Worm (Caenorhabditis elegans) whole organism, young adult: ENCODE results near the gene asp-19.
A peak's percentile ranks its signal among the peaks of the same experiment; 100 is the strongest.

ENCODE experiments used
- B0019.2 ChIP-seq: fragments of 200-800 bp; sonication (Bioruptor generic); conservative IDR thresholded peaks from 2 replicates; pipeline ENCODE4 v1.3.6; 2022; ENCODE audit warnings: missing genetic modification reagents, missing genetic modification characterization, missing compliant biosample characterization
- B0261.1 ChIP-seq: sonication (generic microtip); optimal IDR thresholded peaks from 2 replicates; lab custom pipeline; 2016; ENCODE audit warnings: mild to moderate bottlenecking, missing genetic modification characterization, moderate library complexity, missing compliant biosample characterization
- B0336.3 ChIP-seq: fragments of 200-800 bp; sonication (Bioruptor generic); IDR thresholded peaks from 2 replicates; pipeline ENCODE4 v1.3.6; 2022; ENCODE audit warnings: missing genetic modification characterization, missing compliant biosample characterization
- F55B11.4 ChIP-seq: sonication (generic microtip); optimal IDR thresholded peaks from 2 replicates; lab custom pipeline; 2016; ENCODE audit warnings: missing compliant biosample characterization, missing genetic modification characterization, borderline replicate concordance; ENCODE audit not compliant: insufficient read depth
- F57C9.4 ChIP-seq: sonication (generic microtip); optimal IDR thresholded peaks from 2 replicates; lab custom pipeline; 2017; ENCODE audit warnings: mild to moderate bottlenecking, missing genetic modification characterization, missing compliant biosample characterization
- K12H6.12 ChIP-seq: fragments of 200-800 bp; sonication (Bioruptor generic); optimal IDR thresholded peaks from 2 replicates; lab custom pipeline; 2018; ENCODE audit warnings: mild to moderate bottlenecking, missing genetic modification characterization, missing compliant biosample characterization
- Y56A3A.18 ChIP-seq: fragments of 200-800 bp; sonication (Bioruptor generic); IDR thresholded peaks from 2 replicates; pipeline ENCODE4 v1.3.6; 2022; ENCODE audit warnings: missing genetic modification reagents, missing genetic modification characterization, missing compliant biosample characterization
- Y79H2A.3 ChIP-seq: fragments of 200-800 bp; sonication (Bioruptor generic); conservative IDR thresholded peaks from 2 replicates; pipeline ENCODE4 v1.3.6; 2022; ENCODE audit warnings: missing genetic modification reagents, missing genetic modification characterization, missing compliant biosample characterization
- ama-1 ChIP-seq, 3 experiments: fragments of 150-350 bp in 1 of 3; sonication (generic microtip) in 2 of 3; optimal IDR thresholded peaks; 2 replicates each; lab custom pipeline; 2014 to 2018; ENCODE audit warnings: missing biosample characterization in 2 of 3, missing genetic modification characterization in 2 of 3, missing genetic modification reagents in 2 of 3
- aptf-3 ChIP-seq: fragments of 200-800 bp; sonication (Bioruptor generic); IDR thresholded peaks from 2 replicates; pipeline ENCODE4 v1.3.6; 2022; ENCODE audit warnings: missing genetic modification characterization, missing compliant biosample characterization
- attf-6 ChIP-seq: fragments of 200-800 bp; sonication (Bioruptor generic); IDR thresholded peaks from 2 replicates; pipeline ENCODE4 v1.3.6; 2022; ENCODE audit warnings: missing genetic modification reagents, missing genetic modification characterization, missing compliant biosample characterization
- bed-1 ChIP-seq: fragments of 200-800 bp; sonication (Bioruptor generic); IDR thresholded peaks from 2 replicates; pipeline ENCODE4 v1.3.6; 2022; ENCODE audit warnings: missing genetic modification reagents, missing genetic modification characterization, missing compliant biosample characterization
- bed-2 ChIP-seq: fragments of 200-800 bp; sonication (Bioruptor generic); IDR thresholded peaks from 2 replicates; pipeline ENCODE4 v1.3.6; 2022; ENCODE audit warnings: missing genetic modification reagents, missing genetic modification characterization, missing compliant biosample characterization
- ceh-100 ChIP-seq: fragments of 200-800 bp; sonication (Bioruptor generic); IDR thresholded peaks from 2 replicates; pipeline ENCODE4 v1.3.6; 2022; ENCODE audit warnings: missing genetic modification reagents, missing genetic modification characterization, missing compliant biosample characterization
- ceh-40 ChIP-seq: fragments of 200-800 bp; sonication (Bioruptor generic); IDR thresholded peaks from 2 replicates; pipeline ENCODE4 v1.3.6; 2022; ENCODE audit warnings: missing genetic modification characterization, missing compliant biosample characterization
- ceh-58 ChIP-seq: fragments of 200-800 bp; sonication (Bioruptor generic); IDR thresholded peaks from 2 replicates; pipeline ENCODE4 v1.3.6; 2022; ENCODE audit warnings: missing genetic modification characterization, missing compliant biosample characterization
- die-1 ChIP-seq: sonication (generic microtip); optimal IDR thresholded peaks from 2 replicates; lab custom pipeline; 2016; ENCODE audit warnings: missing genotype, mild to moderate bottlenecking, missing genetic modification characterization, missing compliant biosample characterization
- egl-18 ChIP-seq: fragments of 200-800 bp; sonication (Bioruptor generic); IDR thresholded peaks from 2 replicates; pipeline ENCODE4 v1.3.6; 2022; ENCODE audit warnings: missing genetic modification reagents, missing genetic modification characterization, missing compliant biosample characterization
- egl-44 ChIP-seq: fragments of 200-800 bp; sonication (Bioruptor generic); IDR thresholded peaks from 2 replicates; pipeline ENCODE4 v1.3.6; 2022; ENCODE audit warnings: missing genetic modification reagents, missing genetic modification characterization, missing compliant biosample characterization
- ekl-4 ChIP-seq: fragments of 200-800 bp; sonication (Bioruptor generic); IDR thresholded peaks from 2 replicates; pipeline ENCODE4 v1.3.6; 2022; ENCODE audit warnings: missing genetic modification reagents, missing genetic modification characterization, missing compliant biosample characterization
- hrde-1 ChIP-seq: sonication (generic microtip); optimal IDR thresholded peaks from 2 replicates; lab custom pipeline; 2016; ENCODE audit warnings: missing genetic modification characterization, mild to moderate bottlenecking, missing compliant biosample characterization, moderate library complexity, missing genotype, missing genetic modification reagents, borderline replicate concordance
- lag-1 ChIP-seq: fragments of 200-800 bp; sonication (Bioruptor generic); IDR thresholded peaks from 2 replicates; pipeline ENCODE4 v1.3.6; 2022; ENCODE audit warnings: missing genetic modification reagents, missing genetic modification characterization, missing compliant biosample characterization
- lin-26 ChIP-seq: fragments of 200-800 bp; sonication (Bioruptor generic); IDR thresholded peaks from 2 replicates; pipeline ENCODE4 v1.3.6; 2022; ENCODE audit warnings: missing genetic modification reagents, missing genetic modification characterization, missing compliant biosample characterization
- lin-40 ChIP-seq: sonication (generic microtip); optimal IDR thresholded peaks from 2 replicates; lab custom pipeline; 2016; ENCODE audit warnings: missing genetic modification characterization, mild to moderate bottlenecking, missing compliant biosample characterization, missing genotype, missing genetic modification reagents
- madf-10 ChIP-seq: sonication (generic microtip); optimal IDR thresholded peaks from 2 replicates; lab custom pipeline; 2016; ENCODE audit warnings: mild to moderate bottlenecking, missing genetic modification characterization, missing compliant biosample characterization
- mcd-1 ChIP-seq: fragments of 200-800 bp; sonication (Bioruptor generic); IDR thresholded peaks from 2 replicates; pipeline ENCODE4 v1.3.6; 2022; ENCODE audit warnings: missing genetic modification reagents, missing genetic modification characterization, missing compliant biosample characterization
- nfya-1 ChIP-seq: sonication (generic microtip); optimal IDR thresholded peaks from 2 replicates; lab custom pipeline; 2017; ENCODE audit warnings: antibody characterized with exemption, missing compliant biosample characterization, missing genetic modification characterization, borderline replicate concordance; ENCODE audit not compliant: insufficient read depth
- nhr-120 ChIP-seq: fragments of 200-800 bp; sonication (Bioruptor generic); IDR thresholded peaks from 2 replicates; pipeline ENCODE4 v1.3.6; 2022; ENCODE audit warnings: missing genetic modification characterization, missing compliant biosample characterization
- nhr-90 ChIP-seq: sonication (generic microtip); optimal IDR thresholded peaks from 2 replicates; lab custom pipeline; 2016; ENCODE audit warnings: missing genotype, mild to moderate bottlenecking, missing genetic modification characterization, missing compliant biosample characterization
- pbrm-1 ChIP-seq: fragments of 200-800 bp; sonication (Bioruptor generic); IDR thresholded peaks from 2 replicates; pipeline ENCODE4 v1.3.6; 2022; ENCODE audit warnings: missing genetic modification reagents, missing genetic modification characterization, missing compliant biosample characterization
- rpc-1 ChIP-seq, 2 experiments: fragments of 150-350 bp in 1 of 2; sonication (generic microtip) in 1 of 2; optimal IDR thresholded peaks; 2 replicates each; lab custom pipeline; 2014 to 2018; ENCODE audit warnings: missing biosample characterization in 1 of 2, missing genetic modification characterization in 1 of 2, missing genetic modification reagents in 1 of 2, missing genotype in 1 of 2
- sea-2 ChIP-seq: fragments of 200-800 bp; sonication (Bioruptor generic); IDR thresholded peaks from 2 replicates; pipeline ENCODE4 v1.3.6; 2022; ENCODE audit warnings: missing genetic modification characterization, missing compliant biosample characterization
- snpc-1.1 ChIP-seq: sonication (generic microtip); optimal IDR thresholded peaks from 2 replicates; lab custom pipeline; 2017; ENCODE audit warnings: missing genetic modification characterization, mild to moderate bottlenecking, missing compliant biosample characterization, antibody characterized with exemption, moderate library complexity, missing genotype, missing genetic modification reagents; ENCODE audit not compliant: insufficient read depth
- somi-1 ChIP-seq: fragments of 200-800 bp; sonication (Bioruptor generic); optimal IDR thresholded peaks from 2 replicates; lab custom pipeline; 2018; ENCODE audit warnings: mild to moderate bottlenecking, missing genetic modification characterization, missing compliant biosample characterization
- sptf-2 ChIP-seq: fragments of 200-800 bp; sonication (Bioruptor generic); optimal IDR thresholded peaks from 2 replicates; lab custom pipeline; 2018; ENCODE audit warnings: mild to moderate bottlenecking, missing genetic modification characterization, missing compliant biosample characterization
- unc-130 ChIP-seq: sonication (generic microtip); optimal IDR thresholded peaks from 2 replicates; lab custom pipeline; 2016; ENCODE audit warnings: missing genetic modification reagents, missing genetic modification characterization, missing compliant biosample characterization
- zfh-2 ChIP-seq: fragments of 200-800 bp; sonication (Bioruptor generic); conservative IDR thresholded peaks from 2 replicates; pipeline ENCODE4 v1.3.6; 2022; ENCODE audit warnings: missing genetic modification reagents, missing genetic modification characterization, missing compliant biosample characterization
- zim-3 ChIP-seq: sonication (generic microtip); optimal IDR thresholded peaks from 2 replicates; lab custom pipeline; 2017; ENCODE audit warnings: mild to moderate bottlenecking, missing genetic modification characterization, moderate library complexity, missing compliant biosample characterization
- ztf-26 ChIP-seq: sonication (generic microtip); optimal IDR thresholded peaks from 2 replicates; lab custom pipeline; 2017; ENCODE audit warnings: missing genetic modification characterization, missing compliant biosample characterization

Gene asp-19

DNA sequence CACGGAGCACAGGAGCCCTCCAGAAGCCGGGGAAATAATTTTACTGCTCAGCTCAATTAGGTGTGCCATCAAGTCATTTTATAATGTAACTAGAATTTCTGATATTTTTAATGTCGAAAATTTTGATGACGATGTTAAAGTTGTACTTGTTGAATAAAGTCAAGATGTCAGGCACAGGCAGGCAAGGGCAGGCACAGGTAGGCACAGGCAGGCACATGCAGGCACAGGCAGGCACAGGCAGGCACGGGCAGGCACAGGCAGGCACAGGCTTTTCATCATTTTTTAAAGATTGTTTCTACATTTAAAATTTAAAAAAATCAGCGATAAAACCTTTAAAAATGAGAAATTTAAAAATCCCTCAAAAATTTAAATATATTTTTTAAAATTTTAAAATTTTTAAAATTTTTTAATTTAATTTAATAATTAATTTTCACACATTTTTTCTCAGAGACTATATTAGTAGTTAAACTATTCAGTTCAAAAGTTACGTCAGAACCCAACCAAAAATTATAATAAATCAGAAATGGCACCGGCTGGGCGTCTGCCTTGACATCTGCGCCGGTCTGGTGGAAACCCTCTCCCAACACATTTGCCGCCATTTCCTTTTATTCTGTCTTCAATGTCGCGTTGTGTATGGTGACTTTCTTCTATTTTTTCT lies 19.8 kb downstream of the asp-19 start, which contains the start of gene Y17D7C.6 (continued):
- peak; percentile 69 for TF ChIP-seq zfh-2

- TF ChIP-seq F57C9.4 (tag; lab: Kevin White, UChicago) (peak; percentile 30), bed-2 (GFP tag; lab: Robert Waterston, UW) (no peak), madf-10 (tag; lab: Kevin White, UChicago) (no peak), ceh-58 (GFP tag; lab: Robert Waterston, UW) (peak; percentile 59; the same call in 1 of the 2 replicates), nfya-1 (tag; lab: Kevin White, UChicago) (peak; percentile 59)
These were observed 21.2 kb downstream of the asp-19 start for ce11 chrV:18708015-18708414.

DNA sequence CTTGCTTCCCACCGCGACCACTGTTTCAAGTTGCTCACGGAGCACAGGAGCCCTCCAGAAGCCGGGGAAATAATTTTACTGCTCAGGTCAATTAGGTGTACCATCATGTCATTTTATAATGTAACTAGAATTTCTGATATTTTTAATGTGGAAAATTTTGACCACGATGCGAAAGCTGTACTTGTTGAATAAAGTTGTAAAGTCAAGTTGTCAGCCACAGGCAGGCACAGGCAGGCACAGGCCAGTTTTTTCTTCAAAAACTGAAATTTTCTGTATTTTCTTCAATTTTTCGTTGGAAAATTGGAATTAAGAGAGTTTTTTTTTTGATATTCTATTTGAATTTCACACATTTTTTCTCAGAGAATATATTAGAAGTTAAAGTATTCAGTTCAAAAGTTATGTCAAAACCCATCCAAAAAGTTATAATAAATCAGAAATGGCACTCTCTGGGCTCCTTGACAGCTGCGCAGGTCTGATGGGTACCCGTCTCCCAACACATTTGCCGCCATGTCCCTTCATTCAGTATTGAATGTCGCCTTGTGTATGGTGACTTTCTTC lies 23.0 kb downstream of the asp-19 start, which contains the start of gene Y17D7C.1:
TSS of gene Y17D7C.1 (plus strand) at position 508 of the 558 bp plus-strand sequence.
- TF ChIP-seq pbrm-1 (GFP tag; lab: Robert Waterston, UW) (no peak), Y56A3A.18 (GFP tag; lab: Robert Waterston, UW) (no peak), zim-3 (tag; lab: Kevin White, UChicago) (no peak), Y79H2A.3 (no peak), sea-2 (GFP tag; lab: Robert Waterston, UW) (no peak), lin-26 (GFP tag; lab: Robert Waterston, UW) (no peak), die-1 (tag; lab: Kevin White, UChicago) (no peak), ekl-4 (GFP tag; lab: Robert Waterston, UW) (no peak), F55B11.4 (tag; lab: Kevin White, UChicago) (no peak), ama-1 (optimal IDR thresholded peaks at IDR 0.05; lab: Kevin White, UChicago) (no peak), ama-1 (GFP tag; optimal IDR thresholded peaks at IDR 0.05; lab: Kevin White, UChicago) (no peak), K12H6.12 (tag; lab: Kevin White, UChicago) (no peak), sptf-2 (GFP tag; lab: Kevin White, UChicago) (no peak), B0019.2 (no peak), lin-40 (no peak), ceh-40 (no peak), bed-2 (GFP tag; lab: Robert Waterston, UW) (no peak), nhr-90 (no peak), rpc-1 (optimal IDR thresholded peaks at IDR 0.05; lab: Kevin White, UChicago) (no peak), rpc-1 (tag; optimal IDR thresholded peaks at IDR 0.05; lab: Kevin White, UChicago) (no peak)

DNA sequence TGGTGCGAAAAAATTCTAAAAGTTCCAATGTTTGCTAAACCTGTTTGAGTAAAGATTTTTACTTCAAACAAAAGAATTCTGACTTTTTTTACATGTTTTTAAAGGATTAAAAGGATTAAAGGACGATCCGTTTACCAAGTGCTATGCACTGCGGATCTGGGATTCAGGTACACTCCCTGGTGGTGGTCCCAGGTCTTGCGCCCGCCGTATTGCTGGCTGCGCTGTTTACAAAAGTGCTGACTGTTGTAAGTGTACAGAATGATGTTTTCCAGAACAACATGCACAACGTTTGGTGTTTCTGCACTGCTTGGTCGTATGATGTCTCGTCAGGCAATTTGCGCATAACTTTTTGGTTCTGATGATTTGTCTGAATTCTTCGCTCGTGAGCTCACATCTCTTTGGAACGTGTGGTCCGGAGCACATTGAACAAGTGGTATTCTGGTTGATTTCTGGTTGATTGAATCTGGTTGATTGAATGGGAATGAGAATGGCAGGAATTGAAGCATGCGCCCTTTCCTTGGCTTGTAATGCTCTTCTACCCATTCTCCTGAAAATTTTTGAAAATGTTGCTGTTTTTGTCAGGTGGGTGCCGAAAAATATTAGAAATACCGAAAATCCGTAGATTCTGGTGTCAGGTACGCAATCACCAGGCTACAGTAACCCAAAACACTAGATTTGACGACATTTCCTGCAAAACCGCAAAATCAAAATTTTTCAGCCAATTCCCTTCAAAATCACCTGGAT lies 23.7 kb downstream of the asp-19 start:
- TF ChIP-seq aptf-3 (GFP tag; lab: Robert Waterston, UW): peak; percentile 56; the same call in 1 of the 2 replicates
- 0 out of 2 replicates have a peak, but pooled peaks have one; percentile 37 for TF ChIP-seq bed-1 (GFP tag; lab: Robert Waterston, UW)
- no peak for TF ChIP-seq hrde-1 (tag; lab: Kevin White, UChicago)
- TF ChIP-seq B0336.3 (GFP tag; lab: Robert Waterston, UW): no peak
- 0 out of 2 replicates have a peak, but pooled peaks have one; percentile 35 for TF ChIP-seq mcd-1
- peak; percentile 20 for TF ChIP-seq somi-1 (GFP tag; lab: Kevin White, UChicago)
- no peak for TF ChIP-seq attf-6
- no peak for TF ChIP-seq ztf-26
- TF ChIP-seq ceh-100 (GFP tag; lab: Robert Waterston, UW): no peak
- no peak for TF ChIP-seq unc-130 (GFP tag; lab: Kevin White, UChicago)
- 0 out of 2 replicates have a peak, but pooled peaks have one; percentile 39 for TF ChIP-seq lag-1
- TF ChIP-seq snpc-1.1: no peak
- TF ChIP-seq ceh-58 (GFP tag; lab: Robert Waterston, UW): peak; percentile 88
- TF ChIP-seq nfya-1 (tag; lab: Kevin White, UChicago): peak; percentile 66
- 0 out of 2 replicates have a peak, but pooled peaks have one; percentile 65 for TF ChIP-seq nhr-120 (GFP tag; lab: Robert Waterston, UW)
- no peak for TF ChIP-seq B0261.1 (tag; lab: Kevin White, UChicago)
- no peak for TF ChIP-seq egl-44 (GFP tag; lab: Robert Waterston, UW)
- TF ChIP-seq egl-18: no peak
